Worm (Caenorhabditis elegans) whole organism, late embryonic: Measurements from ENCODE around the gene fbxa-26.

Source experiments
- F13H6.1 ChIP-seq: sonication (generic microtip); optimal IDR thresholded peaks from 2 replicates; lab custom pipeline; 2016; ENCODE audit warnings: missing genetic modification characterization, missing compliant biosample characterization
- K02D7.2 ChIP-seq: sonication (generic microtip); optimal IDR thresholded peaks from 2 replicates; lab custom pipeline; 2017; ENCODE audit warnings: mild to moderate bottlenecking, missing genetic modification characterization, missing compliant biosample characterization
- ama-1 ChIP-seq: fragments of 150-350 bp; optimal IDR thresholded peaks from 2 replicates; lab custom pipeline; 2014
- ceh-19 ChIP-seq: fragments of 200-800 bp; sonication (Bioruptor generic); optimal IDR thresholded peaks from 2 replicates; lab custom pipeline; 2018; ENCODE audit warnings: mild to moderate bottlenecking, missing genetic modification characterization, missing compliant biosample characterization
- ceh-6 ChIP-seq: fragments of 200-800 bp; sonication (Bioruptor generic); optimal IDR thresholded peaks from 2 replicates; lab custom pipeline; 2018; ENCODE audit warnings: mild to moderate bottlenecking, missing genetic modification characterization, missing compliant biosample characterization
- che-1 ChIP-seq: sonication (generic microtip); optimal IDR thresholded peaks from 2 replicates; lab custom pipeline; 2016; ENCODE audit warnings: mild to moderate bottlenecking, missing genetic modification characterization, missing compliant biosample characterization
- eyg-1 ChIP-seq: sonication (generic microtip); optimal IDR thresholded peaks from 2 replicates; lab custom pipeline; 2016; ENCODE audit warnings: missing genotype, missing genetic modification characterization, missing compliant biosample characterization
- pag-3 ChIP-seq: sonication (generic microtip); optimal IDR thresholded peaks from 2 replicates; lab custom pipeline; 2016; ENCODE audit warnings: missing compliant biosample characterization, missing genetic modification characterization, borderline replicate concordance

DNA sequence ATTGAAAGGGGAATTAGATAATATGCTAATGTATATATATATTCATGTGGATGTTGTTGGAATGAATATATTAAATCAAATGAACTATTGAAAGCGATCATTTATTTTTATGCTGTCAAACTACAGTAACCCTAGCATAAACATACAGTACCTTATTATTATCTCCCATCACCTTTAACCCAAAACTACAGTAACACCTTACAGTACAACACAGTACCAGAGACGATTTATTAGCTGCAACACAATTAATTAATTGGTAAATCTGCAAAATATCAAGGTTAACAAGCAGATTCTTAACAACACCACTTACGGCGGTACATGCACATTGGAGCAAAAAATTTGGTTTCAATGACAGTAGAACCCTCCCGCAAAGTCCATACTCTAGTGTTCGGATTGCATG lies 13.0 kb upstream of the fbxa-26 start, which contains the start of gene Y82E9BL.1:
- no peak for TF ChIP-seq F13H6.1 (tag; lab: Kevin White, UChicago)
- TF ChIP-seq ama-1 (lab: Kevin White, UChicago) = no peak
- no peak for TF ChIP-seq pag-3 (tag; lab: Kevin White, UChicago)
- no peak for TF ChIP-seq ceh-6 (GFP tag; lab: Kevin White, UChicago)
- no peak for TF ChIP-seq K02D7.2 (tag; lab: Kevin White, UChicago)
- TF ChIP-seq ceh-19 (GFP tag; lab: Kevin White, UChicago) = no peak
- TF ChIP-seq eyg-1 = no peak
- TF ChIP-seq che-1 = no peak
